Worm (Caenorhabditis elegans) whole organism, L2 larva: ENCODE results near the gene hlh-1.
A peak's percentile ranks its signal among the peaks of the same experiment; 100 is the strongest.

Experiments
- F13H6.1 ChIP-seq: sonication (generic microtip); optimal IDR thresholded peaks from 2 replicates; lab custom pipeline; 2016; ENCODE audit warnings: missing genetic modification characterization, missing compliant biosample characterization
- R02D3.7 ChIP-seq: fragments of 150-350 bp; optimal IDR thresholded peaks from 2 replicates; lab custom pipeline; 2014; ENCODE audit warnings: missing biosample characterization, missing genetic modification characterization
- Y55F3AM.14 ChIP-seq: fragments of 200-800 bp; sonication (Bioruptor generic); optimal IDR thresholded peaks from 2 replicates; lab custom pipeline; 2018; ENCODE audit warnings: mild to moderate bottlenecking, missing genetic modification characterization, missing compliant biosample characterization
- ZK546.5 ChIP-seq: sonication (generic microtip); optimal IDR thresholded peaks from 2 replicates; lab custom pipeline; 2017; ENCODE audit warnings: missing biosample characterization, missing genetic modification characterization
- aly-2 ChIP-seq: fragments of 150-350 bp; optimal IDR thresholded peaks from 2 replicates; lab custom pipeline; 2014; ENCODE audit warnings: missing biosample characterization, missing genetic modification characterization
- ama-1 ChIP-seq: fragments of 150-350 bp; optimal IDR thresholded peaks from 2 replicates; lab custom pipeline; 2018; ENCODE audit warnings: inconsistent platforms
- blmp-1 ChIP-seq: sonication (generic microtip); optimal IDR thresholded peaks from 2 replicates; lab custom pipeline; 2017; ENCODE audit warnings: missing genetic modification characterization, mild to moderate bottlenecking, missing compliant biosample characterization, antibody characterized with exemption, moderate library complexity; ENCODE audit not compliant: insufficient read depth
- ceh-82 ChIP-seq: fragments of 150-350 bp; optimal IDR thresholded peaks from 2 replicates; lab custom pipeline; 2014; ENCODE audit warnings: missing biosample characterization, missing genetic modification characterization
- crh-2 ChIP-seq: sonication (generic microtip); optimal IDR thresholded peaks from 2 replicates; lab custom pipeline; 2017; ENCODE audit warnings: missing biosample characterization, missing genetic modification characterization
- dmd-4 ChIP-seq: sonication (generic microtip); optimal IDR thresholded peaks from 2 replicates; lab custom pipeline; 2017; ENCODE audit warnings: missing biosample characterization, missing genetic modification characterization
- egl-27 ChIP-seq: sonication (generic microtip); optimal IDR thresholded peaks from 3 replicates; lab custom pipeline; 2017; ENCODE audit warnings: missing biosample characterization, missing genetic modification reagents, missing genetic modification characterization
- elt-1 ChIP-seq: fragments of 150-350 bp; optimal IDR thresholded peaks from 2 replicates; lab custom pipeline; 2014; ENCODE audit warnings: missing biosample characterization, missing genetic modification characterization
- elt-3 ChIP-seq: sonication (generic microtip); optimal IDR thresholded peaks from 2 replicates; lab custom pipeline; 2017; ENCODE audit warnings: missing biosample characterization, missing genetic modification characterization
- gmeb-1 ChIP-seq: fragments of 150-350 bp; optimal IDR thresholded peaks from 2 replicates; lab custom pipeline; 2014; ENCODE audit warnings: missing biosample characterization, missing genetic modification characterization
- mab-5 ChIP-seq: fragments of 150-350 bp; optimal IDR thresholded peaks from 2 replicates; lab custom pipeline; 2014; ENCODE audit warnings: missing biosample characterization, missing genetic modification characterization
- mbf-1 ChIP-seq: sonication (generic microtip); optimal IDR thresholded peaks from 2 replicates; lab custom pipeline; 2017; ENCODE audit warnings: missing biosample characterization, missing genetic modification characterization
- mdl-1 ChIP-seq, 2 experiments: fragments of 150-350 bp in 1 of 2; sonication (generic microtip) in 1 of 2; optimal IDR thresholded peaks; 2 replicates each; lab custom pipeline; 2017; ENCODE audit warnings: missing biosample characterization in 2 of 2, missing genetic modification characterization in 2 of 2
- nhr-11 ChIP-seq: fragments of 150-350 bp; optimal IDR thresholded peaks from 2 replicates; lab custom pipeline; 2014; ENCODE audit warnings: missing biosample characterization, missing genetic modification characterization
- nhr-12 ChIP-seq: fragments of 150-350 bp; optimal IDR thresholded peaks from 2 replicates; lab custom pipeline; 2014; ENCODE audit warnings: missing biosample characterization, missing genetic modification characterization
- nhr-21 ChIP-seq: fragments of 150-350 bp; optimal IDR thresholded peaks from 2 replicates; lab custom pipeline; 2014; ENCODE audit warnings: missing biosample characterization, missing genetic modification characterization
- nhr-237 ChIP-seq: fragments of 150-350 bp; optimal IDR thresholded peaks from 2 replicates; lab custom pipeline; 2014; ENCODE audit warnings: missing biosample characterization, missing genetic modification characterization
- nhr-25 ChIP-seq: fragments of 150-350 bp; sonication (generic microtip); optimal IDR thresholded peaks from 3 replicates; lab custom pipeline; 2014; ENCODE audit warnings: missing biosample characterization, missing genetic modification characterization
- nhr-6 ChIP-seq: fragments of 150-350 bp; optimal IDR thresholded peaks from 2 replicates; lab custom pipeline; 2014; ENCODE audit warnings: missing biosample characterization, missing genetic modification characterization
- peb-1 ChIP-seq: fragments of 150-350 bp; optimal IDR thresholded peaks from 2 replicates; lab custom pipeline; 2014; ENCODE audit warnings: missing biosample characterization, missing genetic modification characterization
- sma-3 ChIP-seq: sonication (generic microtip); optimal IDR thresholded peaks from 2 replicates; lab custom pipeline; 2016; ENCODE audit warnings: missing genetic modification reagents, missing genetic modification characterization, missing compliant biosample characterization
- sma-9 ChIP-seq, 2 experiments: fragments of 150-350 bp in 1 of 2; sonication (generic microtip) in 1 of 2; optimal IDR thresholded peaks; 2 replicates each; lab custom pipeline; 2014 to 2016; ENCODE audit warnings: missing genetic modification characterization in 2 of 2, mild to moderate bottlenecking in 1 of 2, missing biosample characterization in 1 of 2, missing compliant biosample characterization in 1 of 2, missing genetic modification reagents in 1 of 2, moderate library complexity in 1 of 2
- unc-55 ChIP-seq: fragments of 150-350 bp; sonication (generic microtip); optimal IDR thresholded peaks from 3 replicates; lab custom pipeline; 2014; ENCODE audit warnings: missing biosample characterization, missing genetic modification reagents, missing genetic modification characterization
- unc-62 ChIP-seq: fragments of 150-350 bp; optimal IDR thresholded peaks from 2 replicates; lab custom pipeline; 2014; ENCODE audit warnings: missing biosample characterization, missing genetic modification reagents, missing genetic modification characterization
- zag-1 ChIP-seq: fragments of 150-350 bp; optimal IDR thresholded peaks from 2 replicates; lab custom pipeline; 2014; ENCODE audit warnings: missing biosample characterization, missing genetic modification characterization
- ztf-4 ChIP-seq: fragments of 150-350 bp; optimal IDR thresholded peaks from 2 replicates; lab custom pipeline; 2014; ENCODE audit warnings: missing biosample characterization, missing genetic modification characterization

The hlh-1 gene

DNA sequence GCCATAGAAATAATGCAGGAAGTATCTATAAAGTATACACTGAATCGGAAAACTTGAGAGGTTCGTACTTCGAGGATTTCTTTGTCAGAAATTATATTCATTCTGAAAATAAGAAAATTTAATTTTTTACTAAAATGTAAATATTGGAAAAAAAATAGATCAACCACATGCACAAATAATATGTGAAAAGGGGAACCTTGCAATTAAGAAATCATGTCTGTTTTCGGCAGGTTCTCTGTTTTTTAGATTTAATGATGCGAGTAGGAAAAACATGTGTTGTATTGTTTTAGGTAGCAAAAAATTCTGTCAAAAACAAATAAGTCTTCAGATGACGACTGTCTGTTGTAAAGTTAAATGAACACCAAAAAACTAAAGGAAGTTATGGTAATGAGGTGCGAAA lies 18.8 kb downstream of the hlh-1 start, which contains the start of gene sra-33:
TSS of gene sra-33 (minus strand) at position 101 of the 400 bp plus-strand sequence.
- no peak for TF ChIP-seq aly-2 (tag; lab: Kevin White, UChicago)
- no peak for TF ChIP-seq ZK546.5 (tag; lab: Kevin White, UChicago)

DNA sequence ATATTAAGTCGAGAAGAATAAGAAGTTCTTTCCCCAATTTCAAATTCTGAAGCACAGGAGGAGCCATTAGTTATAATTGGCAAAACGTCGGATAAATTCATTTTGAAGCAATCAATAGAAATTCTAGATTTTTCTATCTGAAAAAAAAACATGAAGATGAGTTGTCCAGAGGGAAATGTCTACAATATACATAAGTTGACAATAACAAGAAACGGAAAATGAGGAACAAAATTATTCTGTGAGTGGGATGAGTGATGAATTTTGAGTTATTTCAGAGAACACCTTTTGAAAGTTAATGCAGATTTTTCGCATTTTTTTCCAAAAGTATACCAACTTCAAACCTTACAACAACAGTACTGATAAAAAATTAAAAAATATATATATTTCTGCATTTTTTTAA lies 22.3 kb downstream of the hlh-1 start, which contains the start of gene sra-36:
TSS of gene sra-36 (minus strand) at position 101 of the 400 bp plus-strand sequence.
- TF ChIP-seq R02D3.7 (tag; lab: Kevin White, UChicago) (no peak), dmd-4 (tag; lab: Kevin White, UChicago) (no peak), mdl-1 (tag; optimal IDR thresholded peaks at IDR 0.05; lab: Kevin White, UChicago) (no peak), mbf-1 (tag; lab: Kevin White, UChicago) (no peak), gmeb-1 (tag; lab: Kevin White, UChicago) (no peak), blmp-1 (tag; lab: Kevin White, UChicago) (no peak), ama-1 (lab: Kevin White, UChicago) (no peak), Y55F3AM.14 (GFP tag; lab: Kevin White, UChicago) (no peak), ZK546.5 (tag; lab: Kevin White, UChicago) (no peak), nhr-21 (no peak)

DNA sequence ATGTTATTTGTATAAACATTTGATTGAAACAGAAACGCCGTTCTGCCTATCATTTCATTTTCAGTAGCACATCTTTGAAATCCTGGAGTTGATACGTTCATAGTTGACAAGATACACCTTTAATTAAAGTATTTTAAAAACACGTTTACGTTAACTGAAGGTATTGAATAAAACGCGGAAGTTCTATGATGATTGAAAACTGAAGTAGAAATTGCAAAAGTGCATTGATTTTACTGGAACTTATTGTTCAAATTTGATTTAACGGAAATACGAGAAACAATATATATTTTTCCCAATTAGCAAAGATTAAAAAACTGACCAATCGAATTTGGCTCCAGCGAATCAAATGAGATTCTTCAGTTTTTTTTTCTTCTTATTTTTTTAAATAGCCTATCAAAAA lies 25.2 kb downstream of the hlh-1 start, which contains the start of gene sra-34:
TSS of gene sra-34 (minus strand) at position 101 of the 400 bp plus-strand sequence.
- no peak for TF ChIP-seq sma-9 (GFP tag; optimal IDR thresholded peaks at IDR 0.05; lab: Kevin White, UChicago)
- TF ChIP-seq sma-9 (tag; optimal IDR thresholded peaks at IDR 0.05; lab: Kevin White, UChicago) = no peak
- no peak for TF ChIP-seq F13H6.1 (tag; lab: Kevin White, UChicago)
- TF ChIP-seq nhr-11 = no peak
- TF ChIP-seq unc-62 (GFP tag; lab: Kevin White, UChicago) = no peak
- no peak for TF ChIP-seq egl-27 (tag; lab: Kevin White, UChicago)
- no peak for TF ChIP-seq nhr-237
- TF ChIP-seq nhr-6 (tag; lab: Kevin White, UChicago) = no peak
- no peak for TF ChIP-seq unc-55 (GFP tag; lab: Kevin White, UChicago)
- TF ChIP-seq ztf-4 = no peak
- no peak for TF ChIP-seq nhr-21
- TF ChIP-seq elt-3 (tag; lab: Kevin White, UChicago) = no peak
- no peak for TF ChIP-seq ceh-82 (tag; lab: Kevin White, UChicago)
- no peak for TF ChIP-seq peb-1 (tag; lab: Kevin White, UChicago)
- TF ChIP-seq zag-1 (tag; lab: Kevin White, UChicago) = no peak
- no peak for TF ChIP-seq nhr-12 (tag; lab: Kevin White, UChicago)
- TF ChIP-seq, all 48 proteins: peak for 0

DNA sequence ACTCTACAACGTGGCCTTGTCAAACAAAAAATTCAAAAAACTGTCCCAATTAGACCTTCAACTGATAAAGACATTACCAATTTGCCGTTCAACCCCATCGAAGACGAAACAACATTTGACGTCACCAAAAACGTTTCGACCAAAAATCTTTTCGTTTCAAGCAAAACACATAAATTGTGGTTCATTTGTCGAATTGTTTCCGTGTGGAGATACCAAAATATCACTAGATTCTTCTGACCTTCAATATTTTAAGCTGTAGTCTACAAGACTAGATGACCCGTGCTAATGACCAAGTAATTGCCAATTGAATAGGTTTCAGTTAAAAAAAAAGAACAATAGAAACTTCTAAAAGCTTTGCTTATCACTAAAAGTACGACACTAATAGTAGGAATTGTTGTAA lies 30.0 kb downstream of the hlh-1 start:
- TF ChIP-seq elt-1 (tag; lab: Kevin White, UChicago) (no peak), crh-2 (tag; lab: Kevin White, UChicago) (peak; percentile 15), unc-55 (GFP tag; lab: Kevin White, UChicago) (no peak), nhr-25 (tag; lab: Kevin White, UChicago) (peak; percentile 65), sma-3 (GFP tag; lab: Kevin White, UChicago) (peak; percentile 49), blmp-1 (tag; lab: Kevin White, UChicago) (peak; percentile 6)
- TF ChIP-seq, all 48 proteins: peak for 4

DNA sequence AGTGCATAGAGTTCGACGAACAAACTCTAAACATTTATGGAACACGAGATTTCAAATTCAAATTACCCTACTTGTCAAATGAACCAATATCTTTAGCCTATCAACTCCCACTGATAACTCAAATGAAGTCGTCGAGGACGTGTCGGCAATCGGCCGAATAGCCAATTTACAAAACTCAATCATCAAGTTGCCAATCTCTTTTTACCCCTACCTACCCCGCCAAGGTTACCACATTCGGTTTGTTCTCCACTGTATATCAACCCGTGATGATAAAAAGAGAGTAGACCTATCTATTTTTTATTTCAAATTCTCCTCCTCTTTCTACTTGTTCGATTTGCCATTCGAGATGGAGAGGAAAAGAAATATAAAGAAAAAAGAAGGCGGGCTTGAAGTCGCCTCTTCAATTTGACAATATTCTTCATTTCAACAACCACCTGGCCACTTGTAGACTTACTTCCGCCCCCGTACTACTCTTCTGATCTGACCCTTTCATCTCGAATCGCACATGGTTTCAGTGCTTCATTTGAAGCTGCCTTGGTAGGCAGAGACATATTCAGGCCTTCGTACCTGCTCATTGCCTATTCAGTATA lies 31.7 kb downstream of the hlh-1 start:
- TF ChIP-seq sma-3 (GFP tag; lab: Kevin White, UChicago) (peak; percentile 64), dmd-4 (tag; lab: Kevin White, UChicago) (no peak), nhr-25 (tag; lab: Kevin White, UChicago) (peak; percentile 13)

DNA sequence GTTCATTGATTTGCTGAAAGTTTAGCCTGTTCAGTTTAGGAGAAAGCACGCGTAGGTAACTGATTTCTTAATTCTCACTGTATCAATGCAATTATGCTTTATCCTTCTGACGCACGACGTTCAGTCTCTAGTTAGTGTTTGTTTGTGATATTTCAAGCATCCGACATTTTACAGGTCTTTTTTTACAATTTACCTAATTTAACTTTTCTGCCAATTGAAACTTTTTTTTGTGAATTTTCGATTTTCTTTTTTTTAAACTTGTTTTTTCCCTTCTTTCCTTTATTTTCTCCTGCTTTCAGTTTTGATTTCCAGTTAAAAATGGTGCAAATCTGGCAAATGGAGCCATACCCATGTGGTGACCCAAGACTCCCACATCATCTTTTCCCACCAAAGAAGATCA lies 32.4 kb downstream of the hlh-1 start, which contains the start of gene K07E1.1:
TSS of gene K07E1.1 (plus strand) at position 301 of the 400 bp plus-strand sequence.
- TF ChIP-seq elt-3 (tag; lab: Kevin White, UChicago) (no peak), mab-5 (tag; lab: Kevin White, UChicago) (no peak), elt-1 (tag; lab: Kevin White, UChicago) (no peak)
